Worm (Caenorhabditis elegans): ENCODE data around the gene Y22D7AR.3.

DNA sequence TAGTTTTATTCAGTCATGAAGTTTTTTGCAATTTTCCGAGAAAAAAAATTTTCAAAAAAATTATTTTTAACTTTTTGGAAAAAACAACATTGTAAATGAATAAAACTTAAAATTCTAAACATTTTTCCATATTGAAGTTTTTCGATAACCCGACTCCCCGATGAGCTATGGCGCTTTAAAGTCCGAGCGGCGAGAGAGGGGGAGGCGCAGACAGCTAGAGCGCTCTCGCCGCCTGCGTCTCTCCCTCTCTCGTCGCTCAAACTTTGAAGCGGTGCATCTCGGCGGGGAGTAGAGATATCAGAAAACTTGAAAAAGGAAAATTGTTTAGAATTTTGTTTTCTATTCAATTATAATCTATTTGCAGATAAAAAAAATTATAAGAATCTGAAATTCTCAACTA is 27.3 kb downstream of the Y22D7AR.3 start:
- TF ChIP-seq snpc-4 (tag; optimal IDR thresholded peaks at IDR 0.05) (no peak), blmp-1 (tag; optimal IDR thresholded peaks at IDR 0.05) (no peak), lin-13 (tag; optimal IDR thresholded peaks at IDR 0.05) (no peak), pha-4 (tag; optimal IDR thresholded peaks at IDR 0.05) (no peak), unc-62 (GFP tag; optimal IDR thresholded peaks at IDR 0.05) (no peak), mep-1 (tag; optimal IDR thresholded peaks at IDR 0.05) (no peak), elt-3 (tag; optimal IDR thresholded peaks at IDR 0.05) (no peak), unc-39 (tag; optimal IDR thresholded peaks at IDR 0.05) (no peak), unc-120 (tag; optimal IDR thresholded peaks at IDR 0.05; ENCODE audit: poor library complexity, severe bottlenecking) (no peak), nhr-237 (tag; optimal IDR thresholded peaks at IDR 0.05) (no peak), sptf-1 (tag; optimal IDR thresholded peaks at IDR 0.05) (no peak), lsy-2 (tag; optimal IDR thresholded peaks at IDR 0.05) (no peak), nhr-76 (tag; optimal IDR thresholded peaks at IDR 0.05) (no peak)

Data from whole organism, mixed stage, embryonic.